Fruit fly (Drosophila melanogaster) whole organism, adult: ENCODE measurements around the gene CG1571.

Experiments
- CG12768 ChIP-seq: fragments of 200-800 bp; sonication (Bioruptor generic); optimal IDR thresholded peaks from 2 replicates; lab custom pipeline; 2017; ENCODE audit warnings: missing biosample characterization, missing genetic modification characterization, mild to moderate bottlenecking, moderate library complexity, missing genetic modification reagents
- CG33017 ChIP-seq: fragments of 200-800 bp; sonication (Bioruptor generic); optimal IDR thresholded peaks from 2 replicates; lab custom pipeline; 2018; ENCODE audit warnings: missing biosample characterization, mild to moderate bottlenecking, missing genetic modification characterization, moderate library complexity
- Clk ChIP-seq: fragments of 200-800 bp; sonication (Bioruptor generic); optimal IDR thresholded peaks from 2 replicates; lab custom pipeline; 2017; ENCODE audit warnings: missing biosample characterization, missing genetic modification characterization
- Mnt ChIP-seq: fragments of 200-800 bp; sonication (Bioruptor generic); optimal IDR thresholded peaks from 2 replicates; lab custom pipeline; 2016; ENCODE audit warnings: missing biosample characterization, mild to moderate bottlenecking, missing genetic modification characterization
- bab1 ChIP-seq: fragments of 200-800 bp; sonication (Bioruptor generic); optimal IDR thresholded peaks from 3 replicates; lab custom pipeline; 2019; ENCODE audit warnings: missing biosample characterization, mild to moderate bottlenecking, missing genetic modification characterization, moderate library complexity

DNA sequence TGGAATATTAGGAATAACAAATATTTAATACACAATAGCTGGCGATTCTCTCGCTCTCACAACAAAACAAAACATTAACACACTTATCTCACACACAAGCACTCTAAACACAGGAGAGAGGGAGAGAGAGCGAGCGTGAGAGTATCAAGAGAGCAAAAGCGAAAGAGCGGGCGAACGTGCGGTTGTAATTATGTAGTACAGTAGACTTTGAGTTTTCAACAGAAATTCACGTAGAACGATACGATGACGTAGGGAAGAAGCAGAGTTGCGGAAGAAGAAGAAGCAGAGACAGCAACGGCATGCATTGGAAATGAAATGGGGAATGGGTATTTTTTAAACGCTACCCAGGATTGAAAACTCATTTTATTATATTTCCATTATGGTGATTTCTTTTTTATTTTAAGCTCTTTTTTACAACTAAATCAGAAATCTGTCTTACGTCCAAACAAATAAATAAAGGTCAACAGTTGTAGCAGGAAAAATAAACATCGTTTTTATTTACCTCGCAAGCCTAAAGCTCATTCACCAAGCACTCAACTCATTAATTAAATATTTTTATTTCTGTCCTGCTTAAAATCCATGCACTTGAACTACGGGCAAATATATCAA lies 17.7 kb upstream of the CG1571 start:
- no peak for TF ChIP-seq Clk
- TF ChIP-seq bab1, result no peak
- no peak for TF ChIP-seq CG33017
- TF ChIP-seq Mnt (GFP tag; lab: Kevin White, UChicago), result no peak
- no peak for TF ChIP-seq CG12768
